Fruit fly (Drosophila melanogaster) ovary, adult (tissue): ENCODE data around the gene Sam-S.

Experiments used
- CG17801 ChIP-seq: fragments of 200-800 bp; optimal IDR thresholded peaks from 2 replicates; lab custom pipeline; 2019; ENCODE audit warnings: missing biosample characterization, mild to moderate bottlenecking, missing genetic modification characterization, moderate library complexity; ENCODE audit not compliant: partially characterized antibody

The Sam-S gene

DNA sequence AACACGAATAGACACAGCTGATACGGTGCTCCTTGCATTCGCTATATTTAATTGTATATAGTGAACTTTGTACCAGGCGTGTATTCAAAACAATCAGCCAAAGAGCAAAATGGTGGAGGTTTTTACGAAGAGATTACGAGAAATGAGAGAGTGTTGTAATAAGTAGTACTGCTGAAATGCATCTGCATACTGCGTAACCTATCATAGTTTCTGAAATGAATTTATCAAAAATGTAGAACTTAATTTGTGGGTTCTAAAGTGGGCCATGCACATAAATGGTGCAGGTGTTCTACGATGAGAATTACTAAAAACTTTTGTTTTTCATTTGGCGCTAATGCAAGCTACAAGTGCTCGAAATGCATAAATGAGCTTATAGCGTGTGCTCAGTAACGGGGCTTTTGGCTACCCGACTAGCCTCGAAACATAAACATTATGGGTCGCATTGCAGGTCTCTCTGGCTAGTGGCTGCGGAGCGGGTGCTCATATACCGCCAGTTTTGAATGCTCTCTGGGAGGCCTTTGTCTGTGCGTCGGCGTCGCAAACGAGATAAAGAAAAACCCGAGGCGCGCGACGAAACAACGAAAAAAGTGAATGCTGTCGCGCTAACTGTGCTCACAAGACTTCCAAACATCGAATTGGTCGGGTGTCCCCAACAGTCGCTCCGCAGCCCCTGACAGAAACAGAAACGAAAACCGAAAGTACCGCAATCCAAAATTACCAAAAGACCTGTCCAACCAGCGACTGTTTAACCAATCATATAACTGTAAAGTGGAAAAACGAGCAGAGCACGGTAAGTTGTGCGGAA, 25.0 kb downstream of the Sam-S start, which contains the start of gene Gs1:
Gene Gs1 (plus strand): TSS at position 612 of the 805 bp plus-strand sequence.
- TF ChIP-seq CG17801, result peak; percentile 49

DNA sequence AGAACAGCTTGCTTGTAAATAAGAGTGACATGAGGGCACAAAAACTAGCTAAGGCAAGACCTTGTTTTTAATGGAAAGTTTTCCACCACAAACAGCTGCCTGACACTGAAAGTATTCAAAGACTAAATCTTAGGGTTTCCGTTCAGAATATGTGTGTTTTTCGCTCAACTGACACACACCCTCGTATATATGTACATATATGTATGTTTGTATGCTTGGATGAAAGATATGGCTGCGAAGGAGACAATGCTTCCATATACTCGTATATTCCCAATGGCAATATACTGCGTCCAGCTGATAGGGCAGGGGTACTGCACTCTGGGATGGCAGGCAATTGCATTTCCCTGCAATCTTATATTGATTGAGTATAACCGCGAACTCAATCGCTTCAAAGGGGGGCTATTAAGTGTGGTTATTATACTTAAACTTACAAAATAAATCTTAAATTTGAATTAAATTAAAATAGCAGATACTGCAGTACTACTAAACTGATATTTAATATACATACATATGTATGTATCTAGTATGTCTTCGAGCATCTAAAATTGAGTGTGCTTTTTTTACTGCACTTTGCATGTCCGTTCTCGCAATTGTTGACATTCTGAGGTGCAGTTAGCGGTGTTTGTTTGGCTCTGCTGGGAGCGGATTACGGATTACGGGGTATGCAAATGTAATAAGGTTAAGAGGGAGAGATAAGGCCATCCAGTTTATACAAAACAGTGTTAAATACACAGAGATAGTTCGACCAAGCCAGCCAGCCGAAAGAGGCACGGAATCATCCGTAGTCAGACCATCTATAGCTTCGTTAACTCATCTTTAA, 28.1 kb downstream of the Sam-S start:
- TF ChIP-seq CG17801, result no peak

DNA sequence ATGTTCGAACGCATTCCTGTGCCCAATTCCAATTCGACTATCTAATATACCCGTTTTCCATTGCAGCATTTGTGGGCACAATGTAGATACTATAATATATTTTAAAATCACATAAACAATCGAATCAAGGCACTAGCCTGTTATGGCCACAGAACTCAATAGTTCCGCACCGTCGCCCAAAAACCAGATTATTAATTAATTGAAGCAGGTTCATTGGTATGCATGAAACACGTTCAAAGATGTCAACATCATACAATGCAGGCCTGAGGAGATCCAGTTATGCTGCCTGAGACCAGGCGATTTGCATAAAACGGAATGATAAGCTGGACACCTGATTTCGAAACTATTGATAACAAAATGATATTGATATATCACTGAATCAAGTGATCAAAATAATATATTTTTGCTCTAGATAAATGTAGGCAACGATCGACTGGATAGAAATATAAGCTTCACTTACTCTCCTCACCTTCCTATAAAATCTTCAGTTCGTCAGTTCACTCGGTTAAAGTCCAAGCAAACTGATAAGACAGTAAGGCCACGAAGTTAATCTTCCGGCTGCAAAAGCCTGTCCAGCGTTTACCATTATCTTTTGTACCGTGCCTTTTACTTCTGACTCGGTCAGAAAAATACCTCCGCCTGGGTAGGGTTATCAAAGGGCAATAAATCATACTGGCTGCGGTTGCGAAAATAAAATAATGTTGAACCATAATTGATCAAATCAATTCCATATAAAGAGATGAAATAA, 28.9 kb downstream of the Sam-S start:
- no peak for TF ChIP-seq CG17801

DNA sequence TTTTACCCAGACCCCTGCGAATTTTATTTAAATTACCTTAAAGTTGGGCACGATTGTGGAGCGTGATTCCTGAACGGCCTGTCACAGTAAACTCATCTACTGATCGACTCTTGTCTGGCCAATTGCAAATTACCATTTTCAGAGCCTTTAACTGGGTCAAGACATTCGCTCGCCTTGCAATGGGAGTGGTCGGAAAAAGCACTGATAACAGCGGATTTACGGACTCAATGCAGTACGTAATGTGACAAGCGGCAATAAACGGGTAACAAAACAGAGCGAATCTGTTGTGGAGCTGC, 29.4 kb downstream of the Sam-S start:
- no peak for TF ChIP-seq CG17801

DNA sequence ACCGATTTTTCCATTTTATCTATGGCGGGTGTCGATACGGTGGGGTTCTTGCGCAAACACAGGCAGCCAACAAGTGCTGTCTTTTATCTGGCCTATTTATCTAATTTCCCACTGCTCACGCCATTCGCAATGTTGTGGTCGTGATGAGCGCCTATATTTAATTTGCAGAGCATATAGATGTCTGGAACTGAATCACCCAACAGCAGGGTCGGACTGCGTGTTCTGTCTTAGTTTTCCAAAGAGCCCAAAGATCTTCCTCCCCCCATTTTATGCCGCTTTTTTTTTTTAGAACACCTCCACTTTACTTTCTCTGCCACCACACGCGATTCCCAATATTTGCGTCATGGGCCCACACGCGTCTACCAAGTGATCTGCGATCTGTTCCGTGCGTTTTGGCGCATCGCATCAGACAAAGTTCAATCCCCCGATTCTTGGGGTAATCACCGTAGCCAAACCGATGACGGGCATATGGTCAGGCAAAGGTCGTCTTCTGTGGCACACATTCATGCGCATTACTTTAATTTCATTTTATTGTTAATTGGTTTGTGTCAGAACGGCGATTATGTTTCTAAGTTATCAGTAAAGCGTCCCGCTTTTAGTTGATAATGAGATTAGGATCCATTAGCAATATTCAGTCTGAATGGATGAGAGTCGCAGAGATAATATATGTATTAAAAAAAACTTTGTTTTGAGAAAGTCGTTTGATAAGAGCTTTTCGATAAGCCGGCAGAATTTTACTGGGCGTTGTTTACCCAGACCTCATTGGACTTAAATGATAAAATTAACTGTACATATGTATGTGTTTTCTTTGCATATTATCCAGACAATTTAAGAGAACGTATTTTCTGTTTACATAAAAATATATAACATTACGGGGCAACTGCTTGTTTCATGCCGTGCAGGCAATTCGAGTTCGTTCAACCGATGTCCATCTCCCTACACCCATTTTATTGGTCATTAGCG, 30.3 kb downstream of the Sam-S start:
- no peak for TF ChIP-seq CG17801

DNA sequence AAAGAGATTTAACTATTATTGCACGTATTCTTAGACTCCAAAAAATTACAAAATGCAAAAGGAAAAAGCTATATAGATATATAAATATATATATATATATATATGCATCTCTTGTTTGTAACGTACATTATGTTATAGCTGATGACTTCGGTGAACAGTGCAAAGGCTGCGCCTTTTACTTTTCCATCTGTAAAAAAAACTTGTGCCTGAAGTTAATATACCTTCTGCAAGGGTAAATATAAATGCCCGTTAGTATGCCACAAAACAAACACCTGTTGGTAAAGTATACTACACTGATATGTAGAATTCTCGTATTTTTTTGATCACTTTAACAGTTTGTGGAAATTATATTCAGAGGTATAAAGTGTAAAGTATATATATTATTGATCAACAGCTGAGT, 31.4 kb downstream of the Sam-S start:
- no peak for TF ChIP-seq CG17801

DNA sequence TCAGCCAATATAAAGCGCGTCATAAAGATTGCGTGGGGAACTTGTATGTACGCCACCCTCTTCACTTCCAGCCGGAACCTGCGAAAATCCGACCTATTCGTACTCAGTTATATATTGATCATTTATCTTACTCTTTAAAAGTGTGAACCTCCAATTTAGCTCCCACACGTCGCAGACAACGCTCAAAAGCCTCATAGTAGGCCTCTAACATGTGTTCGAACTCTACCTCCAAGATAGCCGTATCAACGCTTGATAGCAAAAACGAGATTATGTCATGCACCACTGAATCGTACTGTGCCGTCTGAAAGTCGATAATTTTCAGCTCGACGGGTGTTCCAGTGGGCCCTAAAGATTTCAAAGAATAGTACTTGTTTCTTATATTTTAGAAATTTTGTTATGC, 32.9 kb downstream of the Sam-S start:
- TF ChIP-seq CG17801, result no peak

DNA sequence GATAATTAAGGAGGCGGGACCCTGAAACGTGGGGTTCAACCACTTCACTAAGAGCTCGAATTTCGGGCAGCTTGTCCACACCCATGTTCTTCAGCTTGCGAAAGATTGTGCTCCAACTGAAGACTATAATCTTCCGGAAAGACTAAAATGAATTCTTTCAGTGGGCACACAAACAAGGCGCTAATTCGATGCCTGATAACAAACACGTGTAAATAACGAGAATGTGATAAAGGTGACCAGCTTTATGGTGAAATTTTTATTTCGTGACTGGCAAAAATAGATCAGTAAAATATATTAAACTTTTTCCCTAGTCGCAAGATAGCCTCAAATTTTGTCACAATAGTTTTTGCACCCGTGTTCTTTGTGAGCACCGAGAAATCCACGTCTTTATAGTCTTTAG, 34.1 kb downstream of the Sam-S start, which contains the start of the genes CG31975 and ovm:
Gene CG31975 (minus strand): TSS at position 144 of the 400 bp plus-strand sequence.
Gene ovm (minus strand): TSS at position 144 of the 400 bp plus-strand sequence.
- no peak for TF ChIP-seq CG17801

DNA sequence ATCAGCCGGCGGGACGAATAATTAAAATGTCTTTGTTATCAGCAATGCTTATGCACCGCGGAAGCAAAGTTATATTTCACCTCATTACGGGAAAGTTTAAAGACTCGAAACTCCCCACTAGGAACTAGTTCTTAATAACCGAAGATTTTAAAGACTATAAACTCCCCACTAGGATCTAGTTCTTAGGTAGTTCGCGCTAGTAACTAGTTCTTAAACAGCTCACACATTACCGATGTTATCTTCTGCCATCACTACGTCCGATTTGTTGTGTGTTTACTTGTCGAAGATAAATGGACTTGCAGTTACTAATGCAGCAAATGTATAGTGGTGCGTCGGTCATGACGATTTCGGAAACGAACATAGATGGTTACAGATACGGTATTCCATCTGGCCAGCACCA, 36.4 kb downstream of the Sam-S start, which contains the start of the genes CG31974 and CG11454:
Gene CG31974 (minus strand): TSS at position 4 of the 400 bp plus-strand sequence.
Gene CG11454 (plus strand): TSS at position 236 of the 400 bp plus-strand sequence.
- no peak for TF ChIP-seq CG17801

DNA sequence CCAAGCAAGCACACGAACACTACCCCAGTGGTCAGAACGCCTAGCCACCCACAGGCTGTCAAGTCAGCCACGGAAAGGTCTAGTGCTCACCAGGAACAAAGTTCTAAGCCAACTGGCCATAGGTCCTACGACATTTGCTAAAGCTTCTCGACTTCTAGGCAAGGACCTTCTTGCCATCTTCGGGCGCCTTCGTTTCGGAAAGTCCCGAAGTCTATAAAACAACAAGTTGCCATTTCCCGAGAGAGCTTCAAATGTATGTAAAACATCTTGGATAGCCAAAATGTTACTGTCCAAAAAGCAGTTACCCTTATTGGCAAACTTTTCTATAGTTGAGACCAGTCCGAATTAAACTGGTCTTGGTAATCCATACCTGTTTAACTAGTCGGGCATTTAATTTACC, 39.8 kb downstream of the Sam-S start:
- no peak for TF ChIP-seq CG17801

DNA sequence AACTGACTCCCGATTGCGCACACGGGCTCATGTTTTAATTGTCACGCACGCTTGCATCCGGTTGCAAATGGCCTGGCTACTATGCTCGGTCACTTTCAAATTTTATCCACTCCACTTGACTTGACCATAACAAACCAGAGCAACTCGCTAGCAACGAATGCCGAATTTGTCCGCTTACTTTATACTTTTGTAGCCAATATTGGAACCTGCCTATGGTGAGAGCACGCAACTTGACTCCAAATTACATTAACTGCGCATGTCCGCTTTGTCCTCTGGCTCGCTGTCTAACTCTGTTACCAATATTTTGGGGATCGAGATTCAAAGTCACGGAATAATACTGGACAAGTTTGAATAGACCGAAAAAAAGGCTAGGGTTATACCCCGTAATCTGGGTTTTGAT, 46.4 kb downstream of the Sam-S start, which contains the start of gene CG42399:
Gene CG42399 (minus strand): TSS at position 159 of the 400 bp plus-strand sequence.
- TF ChIP-seq CG17801, result no peak

DNA sequence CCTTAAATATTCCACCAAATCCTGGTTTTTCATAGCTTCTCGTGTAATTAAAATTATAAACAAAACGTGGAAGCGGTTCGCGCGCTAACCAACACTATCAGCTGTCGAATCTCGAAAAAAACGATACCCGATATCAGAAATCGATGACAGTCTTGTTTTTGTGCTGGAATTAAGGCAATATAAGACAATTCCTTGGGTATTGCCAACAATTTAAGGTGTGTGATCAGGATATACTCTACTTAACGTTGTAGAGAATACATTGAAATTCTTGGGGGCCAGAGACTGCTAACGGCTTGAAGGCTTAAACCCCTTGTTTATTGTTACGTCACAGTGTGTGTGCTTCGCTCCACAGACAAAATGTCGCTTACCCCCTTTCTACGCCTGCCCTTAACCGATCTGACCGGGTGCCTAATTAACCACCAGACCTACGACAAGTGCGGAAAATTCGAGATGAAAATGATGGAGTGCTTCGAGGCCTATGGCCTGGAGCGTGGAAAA, 48.6 kb downstream of the Sam-S start, which contains the start of gene Pus10:
Gene Pus10 (minus strand): TSS at position 91 of the 498 bp plus-strand sequence.
- TF ChIP-seq CG17801, result no peak

DNA sequence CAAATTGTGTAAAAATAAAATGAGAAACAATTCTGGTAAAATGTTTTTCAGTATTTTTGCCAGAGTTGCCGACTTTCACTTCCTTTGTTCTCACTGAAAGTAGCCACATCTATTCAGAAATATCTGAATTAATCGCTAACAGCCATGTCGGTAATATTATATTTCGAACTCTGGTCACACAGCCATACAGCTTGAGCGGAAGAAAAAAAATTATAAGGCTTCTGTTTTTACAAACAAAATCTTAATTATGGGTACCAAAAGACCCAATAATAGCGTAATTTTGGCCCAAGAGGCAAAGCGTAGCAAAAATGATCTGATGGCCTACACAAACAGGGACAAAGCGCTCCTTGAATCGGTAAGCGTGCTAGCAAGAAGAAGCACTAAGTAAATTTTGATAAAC, 49.3 kb downstream of the Sam-S start, which contains the start of gene CG3436:
Gene CG3436 (plus strand): TSS at position 36 of the 400 bp plus-strand sequence.
- TF ChIP-seq CG17801, result peak; percentile 42

DNA sequence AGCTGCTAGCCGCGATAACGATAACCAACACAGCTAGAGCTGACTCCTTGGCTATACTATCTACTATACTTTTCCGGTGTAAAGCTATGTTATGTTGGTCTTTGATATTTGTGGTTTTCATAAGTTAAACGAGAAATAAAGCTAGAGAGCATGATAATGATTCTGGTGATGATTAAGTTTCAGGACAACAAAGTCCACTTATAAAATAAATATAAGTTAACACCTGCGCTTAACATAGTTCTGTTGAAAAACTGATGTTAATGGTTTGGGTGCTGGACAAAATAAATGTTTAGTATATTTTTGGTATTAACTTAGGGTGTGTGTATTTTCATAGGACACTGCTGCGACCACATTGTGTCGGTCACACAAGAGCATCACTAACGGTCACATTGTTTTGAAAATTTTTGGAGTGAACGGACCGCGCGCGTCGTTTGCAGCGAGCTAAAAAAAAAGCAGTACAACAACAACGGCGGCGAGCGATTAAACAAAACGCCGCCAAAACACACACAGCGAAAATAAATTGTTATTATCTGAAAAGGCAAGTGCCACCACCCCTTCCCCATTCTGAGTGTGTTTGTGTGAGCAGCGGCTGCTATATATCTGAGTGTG, 52.0 kb downstream of the Sam-S start, which contains the start of the genes CG33635 and spen:
Gene CG33635 (minus strand): TSS at position 16 of the 609 bp plus-strand sequence.
Gene spen (plus strand): TSS at position 384 of the 609 bp plus-strand sequence.
- TF ChIP-seq CG17801, result peak; percentile 72
